Worm (Caenorhabditis elegans): Measurements from ENCODE around the gene C31B8.7.

The C31B8.7 gene

DNA sequence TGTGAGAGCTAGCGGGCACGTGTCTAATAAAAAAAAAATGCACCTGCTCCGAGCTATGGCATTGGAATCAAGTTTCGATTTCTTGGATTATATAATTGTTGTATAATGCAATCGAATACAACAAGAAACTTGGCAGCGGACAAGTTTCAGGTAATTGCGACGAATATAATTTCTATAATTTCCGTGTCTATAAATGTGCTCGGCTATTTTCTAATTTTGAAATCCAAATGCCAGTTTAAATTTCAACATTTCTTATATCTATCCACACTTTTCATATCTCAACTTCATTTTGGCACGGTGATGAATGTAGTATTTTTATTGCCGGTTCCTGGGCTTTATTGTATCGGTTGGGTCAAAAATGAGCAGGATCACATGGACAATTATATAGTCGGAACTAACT is 26.6 kb upstream of the C31B8.7 start, which contains the start of gene C31B8.16:
Gene C31B8.16, plus strand, starts transcription at position 301 of the 400 bp plus-strand sequence.
- TF ChIP-seq klf-2 (GFP tag; conservative IDR thresholded peaks at IDR 0.05): no peak

DNA sequence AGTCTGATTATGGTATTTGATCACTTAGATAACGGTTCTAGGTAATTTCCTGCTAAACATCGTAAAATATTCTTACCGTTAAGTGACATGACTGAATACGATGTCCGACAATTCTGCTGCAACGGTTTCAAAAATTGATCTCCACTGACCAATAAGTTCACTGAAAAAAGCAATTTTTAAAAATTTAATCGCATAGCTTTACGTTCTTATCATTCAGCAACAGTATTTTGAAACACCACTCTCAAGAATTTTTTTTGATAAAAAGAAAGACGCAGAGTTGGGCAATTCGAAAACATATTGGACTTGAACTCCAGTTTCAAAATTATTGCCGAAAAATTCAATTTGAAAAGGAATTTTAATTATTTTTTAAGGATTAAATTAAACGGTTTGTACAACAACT is 24.4 kb upstream of the C31B8.7 start, which contains the start of gene C31B8.12:
Gene C31B8.12, minus strand, starts transcription at position 101 of the 400 bp plus-strand sequence.
- no peak for TF ChIP-seq ztf-29 (GFP tag; IDR thresholded peaks at IDR 0.05)
- no peak for TF ChIP-seq T22C8.4 (GFP tag; IDR thresholded peaks at IDR 0.05)
- TF ChIP-seq tab-1 (GFP tag; IDR thresholded peaks at IDR 0.05): no peak
- TF ChIP-seq klf-2 (GFP tag; conservative IDR thresholded peaks at IDR 0.05): no peak
- TF ChIP-seq cog-1 (tag; optimal IDR thresholded peaks at IDR 0.05): no peak
- TF ChIP-seq ztf-23 (GFP tag; IDR thresholded peaks at IDR 0.05): no peak
- TF ChIP-seq ref-1 (GFP tag; conservative IDR thresholded peaks at IDR 0.05): no peak
- TF ChIP-seq med-1 (GFP tag; optimal IDR thresholded peaks at IDR 0.05; ENCODE audit: insufficient read depth): no peak
- no peak for TF ChIP-seq flt-1 (GFP tag; IDR thresholded peaks at IDR 0.05)

DNA sequence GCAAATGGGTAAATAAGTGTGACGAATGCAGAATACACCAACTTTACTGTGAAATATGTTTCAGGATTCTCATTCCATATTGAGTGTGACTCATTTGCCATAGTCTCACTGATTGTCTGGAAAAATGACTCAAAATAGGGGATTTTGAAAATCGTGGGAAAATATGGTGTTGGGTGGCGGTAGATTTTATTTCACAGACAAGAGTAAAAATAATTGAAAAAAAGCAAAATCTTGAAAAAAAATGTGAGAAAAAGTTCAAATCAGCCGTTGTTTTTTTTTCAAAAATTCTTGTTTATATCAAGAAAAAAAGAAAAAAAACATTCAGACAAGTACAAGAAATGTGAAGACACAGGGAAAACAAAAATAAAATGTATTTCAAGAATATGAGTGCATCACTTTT is 19.5 kb upstream of the C31B8.7 start, which contains the start of gene srh-38:
Gene srh-38, minus strand, starts transcription at position 101 of the 400 bp plus-strand sequence.
- TF ChIP-seq T22C8.4 (GFP tag; IDR thresholded peaks at IDR 0.05) (no peak), ref-1 (GFP tag; conservative IDR thresholded peaks at IDR 0.05) (no peak), klf-2 (GFP tag; conservative IDR thresholded peaks at IDR 0.05) (no peak), med-1 (GFP tag; optimal IDR thresholded peaks at IDR 0.05; ENCODE audit: insufficient read depth) (no peak), flt-1 (GFP tag; IDR thresholded peaks at IDR 0.05) (no peak), ztf-23 (GFP tag; IDR thresholded peaks at IDR 0.05) (no peak), cog-1 (tag; optimal IDR thresholded peaks at IDR 0.05) (no peak), ztf-29 (GFP tag; IDR thresholded peaks at IDR 0.05) (no peak), tab-1 (GFP tag; IDR thresholded peaks at IDR 0.05) (no peak)

DNA sequence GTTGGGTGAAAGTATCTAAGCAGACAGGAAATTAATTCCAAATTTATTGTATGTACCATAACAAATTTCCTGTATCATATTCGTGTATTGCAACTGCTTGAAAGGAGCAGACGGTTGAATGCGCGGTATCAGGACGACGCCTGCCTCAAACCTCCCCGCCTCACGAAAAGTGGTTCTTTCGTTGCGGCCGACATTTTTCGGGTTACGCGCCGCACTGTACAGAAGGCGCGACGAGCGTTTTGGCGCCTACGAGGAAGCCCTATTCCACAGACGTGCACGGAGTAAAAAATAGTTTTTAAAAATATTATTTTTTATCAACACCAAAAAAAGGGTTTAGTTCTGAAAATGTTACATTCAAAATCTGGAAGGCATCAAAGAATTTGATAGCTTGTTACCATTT is 17.0 kb upstream of the C31B8.7 start:
- TF ChIP-seq ztf-23 (GFP tag; IDR thresholded peaks at IDR 0.05): no peak
- TF ChIP-seq T22C8.4 (GFP tag; IDR thresholded peaks at IDR 0.05): no peak
- TF ChIP-seq ref-1 (GFP tag; conservative IDR thresholded peaks at IDR 0.05): no peak
- no peak for TF ChIP-seq tab-1 (GFP tag; IDR thresholded peaks at IDR 0.05)

DNA sequence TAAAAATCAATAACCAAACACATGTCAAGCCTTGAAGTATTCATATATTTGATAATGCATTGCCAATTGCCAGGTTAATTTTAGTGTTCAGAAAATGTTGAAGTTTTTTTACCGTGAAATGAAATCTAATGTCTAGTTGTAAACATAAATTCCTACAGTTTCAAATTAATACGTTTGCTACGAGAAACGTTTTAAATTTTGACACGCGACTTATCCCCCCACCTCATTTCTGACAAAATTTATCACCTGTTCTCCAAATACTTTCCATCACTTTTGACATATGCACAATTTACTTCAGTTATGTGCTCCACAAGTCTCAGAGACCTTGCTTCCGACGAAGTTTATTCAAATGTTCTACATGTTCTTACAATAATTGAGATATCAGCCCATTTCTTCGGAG is 10.8 kb upstream of the C31B8.7 start, which contains the start of gene srh-146:
Gene srh-146, plus strand, starts transcription at position 301 of the 400 bp plus-strand sequence.
- TF ChIP-seq med-1 (GFP tag; optimal IDR thresholded peaks at IDR 0.05; ENCODE audit: insufficient read depth): no peak
- no peak for TF ChIP-seq flt-1 (GFP tag; IDR thresholded peaks at IDR 0.05)
- no peak for TF ChIP-seq ztf-23 (GFP tag; IDR thresholded peaks at IDR 0.05)
- no peak for TF ChIP-seq tab-1 (GFP tag; IDR thresholded peaks at IDR 0.05)
- TF ChIP-seq ztf-29 (GFP tag; IDR thresholded peaks at IDR 0.05): no peak
- TF ChIP-seq cog-1 (tag; optimal IDR thresholded peaks at IDR 0.05): no peak
- TF ChIP-seq T22C8.4 (GFP tag; IDR thresholded peaks at IDR 0.05): no peak
- TF ChIP-seq klf-2 (GFP tag; conservative IDR thresholded peaks at IDR 0.05): no peak
- TF ChIP-seq ref-1 (GFP tag; conservative IDR thresholded peaks at IDR 0.05): no peak

DNA sequence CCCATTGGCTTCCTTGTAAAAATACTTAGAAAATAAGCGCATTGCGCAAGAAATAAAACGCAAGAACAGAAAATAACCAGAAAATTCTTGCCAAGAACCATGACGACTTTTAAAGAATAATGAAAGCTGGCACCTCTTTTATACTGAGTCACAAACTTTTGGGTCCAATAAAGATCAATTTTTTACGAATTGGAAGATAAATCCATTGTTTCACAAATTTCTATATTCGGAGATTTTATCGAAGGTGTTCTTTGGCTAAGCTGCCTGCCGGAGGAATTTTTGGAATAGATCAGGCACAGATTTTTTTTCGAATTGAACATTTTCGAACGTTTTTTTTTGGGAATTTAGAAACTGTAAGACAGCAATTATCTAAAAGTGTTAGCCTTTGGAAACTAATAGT is 9.8 kb upstream of the C31B8.7 start, which contains the start of gene C31B8.9:
Gene C31B8.9, minus strand, starts transcription at position 101 of the 400 bp plus-strand sequence.
- no peak for TF ChIP-seq ref-1 (GFP tag; conservative IDR thresholded peaks at IDR 0.05)
- no peak for TF ChIP-seq flt-1 (GFP tag; IDR thresholded peaks at IDR 0.05)
- TF ChIP-seq med-1 (GFP tag; optimal IDR thresholded peaks at IDR 0.05; ENCODE audit: insufficient read depth): no peak
- no peak for TF ChIP-seq cog-1 (tag; optimal IDR thresholded peaks at IDR 0.05)
- TF ChIP-seq tab-1 (GFP tag; IDR thresholded peaks at IDR 0.05): no peak
- no peak for TF ChIP-seq ztf-29 (GFP tag; IDR thresholded peaks at IDR 0.05)
- TF ChIP-seq ztf-23 (GFP tag; IDR thresholded peaks at IDR 0.05): no peak
- TF ChIP-seq klf-2 (GFP tag; conservative IDR thresholded peaks at IDR 0.05): no peak
- no peak for TF ChIP-seq T22C8.4 (GFP tag; IDR thresholded peaks at IDR 0.05)

DNA sequence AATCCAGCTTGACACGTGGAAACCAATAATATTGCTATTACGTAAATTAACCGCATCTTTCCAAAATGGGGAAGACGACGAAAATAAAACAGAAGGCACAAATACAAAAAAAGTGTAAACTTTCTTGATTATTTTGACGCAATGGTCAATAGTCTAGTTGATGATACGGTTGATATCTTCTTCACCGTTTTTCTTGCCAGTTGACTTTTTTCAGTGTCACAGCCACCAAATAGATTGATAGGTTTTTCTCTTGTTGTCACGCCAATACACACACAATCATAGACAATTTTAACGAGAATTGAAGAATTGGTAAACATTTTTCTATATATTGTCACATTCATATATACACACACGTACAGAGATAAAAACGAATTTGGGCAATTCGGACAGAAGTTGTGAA is 6.4 kb upstream of the C31B8.7 start, which contains the start of gene zmp-3:
Gene zmp-3, minus strand, starts transcription at position 101 of the 400 bp plus-strand sequence.
- TF ChIP-seq tab-1 (GFP tag; IDR thresholded peaks at IDR 0.05): no peak
- TF ChIP-seq klf-2 (GFP tag; conservative IDR thresholded peaks at IDR 0.05): no peak
- no peak for TF ChIP-seq ztf-29 (GFP tag; IDR thresholded peaks at IDR 0.05)
- no peak for TF ChIP-seq T22C8.4 (GFP tag; IDR thresholded peaks at IDR 0.05)

DNA sequence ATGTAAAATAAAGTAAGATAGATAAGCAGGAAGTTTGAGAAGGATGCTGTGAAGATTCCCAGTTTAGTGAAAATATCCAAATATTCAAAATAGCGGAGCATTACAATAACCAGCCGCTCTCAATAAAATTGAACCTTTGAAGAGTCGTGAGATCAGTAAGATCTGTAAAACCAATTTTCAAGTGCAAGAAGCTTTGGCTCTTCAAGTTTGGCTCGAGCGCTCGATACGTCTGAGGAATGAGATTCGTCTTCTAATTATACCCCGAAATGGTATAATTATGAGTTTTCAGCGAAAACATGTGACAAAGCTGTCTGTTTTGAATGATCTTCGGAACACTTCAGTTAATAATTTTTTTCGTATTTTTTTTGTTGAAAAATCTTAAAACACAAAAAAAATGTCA is 3.3 kb downstream of the C31B8.7 start, which contains the start of gene str-46:
Gene str-46, minus strand, starts transcription at position 101 of the 400 bp plus-strand sequence.
- TF ChIP-seq med-1 (GFP tag; optimal IDR thresholded peaks at IDR 0.05; ENCODE audit: insufficient read depth) (no peak), ztf-23 (GFP tag; IDR thresholded peaks at IDR 0.05) (no peak), T22C8.4 (GFP tag; IDR thresholded peaks at IDR 0.05) (no peak), klf-2 (GFP tag; conservative IDR thresholded peaks at IDR 0.05) (no peak), ztf-29 (GFP tag; IDR thresholded peaks at IDR 0.05) (no peak), tab-1 (GFP tag; IDR thresholded peaks at IDR 0.05) (no peak), flt-1 (GFP tag; IDR thresholded peaks at IDR 0.05) (no peak), ref-1 (GFP tag; conservative IDR thresholded peaks at IDR 0.05) (no peak), cog-1 (tag; optimal IDR thresholded peaks at IDR 0.05) (no peak)

DNA sequence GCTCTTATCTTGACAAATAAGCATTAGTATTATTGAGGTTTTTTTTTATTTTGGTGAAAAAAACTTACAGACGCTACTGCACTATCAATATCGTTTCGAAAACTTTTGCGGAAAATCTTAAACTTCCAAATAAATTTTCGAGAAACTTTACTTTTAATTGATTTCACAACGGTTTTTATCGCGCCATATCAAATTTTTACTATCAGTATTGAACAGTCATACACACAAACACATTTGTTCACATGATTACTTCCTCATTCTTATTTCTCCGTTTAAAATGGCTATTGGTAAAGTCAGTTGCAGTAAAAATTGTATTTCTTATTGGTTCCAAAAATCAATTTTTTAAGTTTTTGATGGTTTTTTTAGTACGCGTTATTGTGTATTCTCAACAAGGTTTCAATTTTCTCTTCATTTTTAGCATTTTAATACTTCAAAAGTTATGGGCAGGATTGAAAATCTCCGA is 6.9 kb downstream of the C31B8.7 start, which contains the start of gene pals-32:
Gene pals-32, plus strand, starts transcription at position 413 of the 463 bp plus-strand sequence.
- TF ChIP-seq cog-1 (tag; optimal IDR thresholded peaks at IDR 0.05) (no peak), ref-1 (GFP tag; conservative IDR thresholded peaks at IDR 0.05) (no peak), flt-1 (GFP tag; IDR thresholded peaks at IDR 0.05) (no peak), tab-1 (GFP tag; IDR thresholded peaks at IDR 0.05) (no peak), ztf-23 (GFP tag; IDR thresholded peaks at IDR 0.05) (no peak), ztf-29 (GFP tag; IDR thresholded peaks at IDR 0.05) (no peak), klf-2 (GFP tag; conservative IDR thresholded peaks at IDR 0.05) (no peak), T22C8.4 (GFP tag; IDR thresholded peaks at IDR 0.05) (no peak), med-1 (GFP tag; optimal IDR thresholded peaks at IDR 0.05; ENCODE audit: insufficient read depth) (no peak)

DNA sequence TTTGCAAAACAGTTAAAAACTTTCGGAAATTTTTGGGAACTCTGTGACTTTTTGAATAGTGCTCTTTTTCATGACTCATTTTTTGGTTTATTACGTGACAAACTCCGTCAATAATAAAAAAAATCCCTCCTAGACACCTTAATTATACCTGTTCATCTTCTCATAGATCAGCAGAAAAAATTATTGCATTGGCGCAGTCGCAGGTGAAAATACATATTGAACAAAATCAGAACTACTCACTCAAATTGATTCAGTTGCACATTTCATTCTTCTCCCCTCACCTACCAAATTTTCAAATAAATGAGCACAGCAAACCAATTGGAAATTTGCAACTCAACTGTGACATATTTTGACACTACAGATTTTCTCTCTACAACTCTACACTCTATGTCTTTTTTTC is 10.2 kb downstream of the C31B8.7 start, which contains the start of gene srh-127:
Gene srh-127, plus strand, starts transcription at position 301 of the 400 bp plus-strand sequence.
- no peak for TF ChIP-seq tab-1 (GFP tag; IDR thresholded peaks at IDR 0.05)
- no peak for TF ChIP-seq ref-1 (GFP tag; conservative IDR thresholded peaks at IDR 0.05)
- no peak for TF ChIP-seq T22C8.4 (GFP tag; IDR thresholded peaks at IDR 0.05)
- no peak for TF ChIP-seq ztf-23 (GFP tag; IDR thresholded peaks at IDR 0.05)
- TF ChIP-seq klf-2 (GFP tag; conservative IDR thresholded peaks at IDR 0.05): no peak
- no peak for TF ChIP-seq ztf-29 (GFP tag; IDR thresholded peaks at IDR 0.05)
- TF ChIP-seq med-1 (GFP tag; optimal IDR thresholded peaks at IDR 0.05; ENCODE audit: insufficient read depth): no peak
- no peak for TF ChIP-seq cog-1 (tag; optimal IDR thresholded peaks at IDR 0.05)
- no peak for TF ChIP-seq flt-1 (GFP tag; IDR thresholded peaks at IDR 0.05)

Data from whole organism, midembryonic.